Fruit fly (Drosophila melanogaster) whole organism, embryonic: Measurements from ENCODE around the gene ZnT63C.

Source experiments
- Antp ChIP-seq: fragments of 200-800 bp; sonication (Bioruptor generic); optimal IDR thresholded peaks from 3 replicates; lab custom pipeline; 2016; ENCODE audit warnings: missing biosample characterization, missing genetic modification characterization
- B-H1 ChIP-seq: fragments of 200-800 bp; sonication (Bioruptor generic); IDR thresholded peaks from 3 replicates; pipeline ENCODE4 v1.3.6; 2022; ENCODE audit warnings: missing biosample characterization, missing genetic modification characterization
- Bdp1 ChIP-seq: fragments of 200-800 bp; sonication (Bioruptor generic); optimal IDR thresholded peaks from 3 replicates; lab custom pipeline; 2016; ENCODE audit warnings: missing biosample characterization, missing genetic modification characterization
- CG14710 ChIP-seq: fragments of 200-800 bp; sonication (Bioruptor generic); optimal IDR thresholded peaks from 3 replicates; lab custom pipeline; 2019; ENCODE audit warnings: missing biosample characterization, mild to moderate bottlenecking, missing genetic modification characterization, moderate library complexity
- CG1529 ChIP-seq: fragments of 200-800 bp; sonication (Bioruptor generic); optimal IDR thresholded peaks from 3 replicates; lab custom pipeline; 2018; ENCODE audit warnings: missing biosample characterization, missing genetic modification characterization
- CG15601 ChIP-seq: fragments of 200-800 bp; sonication (Bioruptor generic); optimal IDR thresholded peaks from 3 replicates; lab custom pipeline; 2019; ENCODE audit warnings: missing biosample characterization, mild to moderate bottlenecking, missing genetic modification characterization, moderate library complexity
- CG17802 ChIP-seq: fragments of 200-800 bp; sonication (Bioruptor generic); optimal IDR thresholded peaks from 2 replicates; lab custom pipeline; 2018; ENCODE audit warnings: missing biosample characterization, mild to moderate bottlenecking, missing genetic modification characterization, moderate library complexity
- CG3065 ChIP-seq: fragments of 200-800 bp; sonication (Bioruptor generic); optimal IDR thresholded peaks from 2 replicates; lab custom pipeline; 2016; ENCODE audit warnings: missing biosample characterization, missing genetic modification characterization
- CG4730 ChIP-seq: fragments of 200-800 bp; sonication (Bioruptor generic); IDR thresholded peaks from 2 replicates; pipeline ENCODE4 v1.3.6; 2022; ENCODE audit warnings: missing biosample characterization, missing genetic modification characterization
- CG6175 ChIP-seq: fragments of 200-800 bp; sonication (Bioruptor generic); IDR thresholded peaks from 3 replicates; pipeline ENCODE4 v1.3.6; 2022; ENCODE audit warnings: missing biosample characterization, missing genetic modification characterization
- CG6654 ChIP-seq: fragments of 200-800 bp; sonication (Bioruptor generic); optimal IDR thresholded peaks from 2 replicates; lab custom pipeline; 2017; ENCODE audit warnings: missing biosample characterization, mild to moderate bottlenecking, missing genetic modification characterization
- CG8290 ChIP-seq, 3 experiments: fragments of 200-800 bp; sonication (Bioruptor generic); optimal IDR thresholded peaks; 2 replicates each; lab custom pipeline; 2016 to 2019; ENCODE audit warnings: missing biosample characterization in 3 of 3, missing genetic modification characterization in 3 of 3, mild to moderate bottlenecking in 2 of 3, moderate library complexity in 1 of 3
- CTCF ChIP-seq: fragments of 200-800 bp; sonication (Bioruptor generic); optimal IDR thresholded peaks from 2 replicates; lab custom pipeline; 2017; ENCODE audit warnings: missing biosample characterization, mild to moderate bottlenecking, missing genetic modification characterization, moderate library complexity
- CoRest ChIP-seq: fragments of 200-800 bp; sonication (Bioruptor generic); optimal IDR thresholded peaks from 3 replicates; lab custom pipeline; 2018; ENCODE audit warnings: missing biosample characterization, mild to moderate bottlenecking, missing genetic modification characterization, moderate library complexity
- CrebB ChIP-seq: fragments of 200-800 bp; sonication (Bioruptor generic); optimal IDR thresholded peaks from 3 replicates; lab custom pipeline; 2018; ENCODE audit warnings: missing biosample characterization, mild to moderate bottlenecking, missing genetic modification characterization
- Dip3 ChIP-seq: fragments of 200-800 bp; sonication (Bioruptor generic); optimal IDR thresholded peaks from 3 replicates; lab custom pipeline; 2016; ENCODE audit warnings: missing biosample characterization, missing genetic modification characterization
- Ets65A ChIP-seq: fragments of 200-800 bp; sonication (Bioruptor generic); peaks from one replicate; lab custom pipeline; 2016; ENCODE audit warnings: missing biosample characterization, missing genetic modification characterization
- HLH4C ChIP-seq: fragments of 200-800 bp; sonication (Bioruptor generic); IDR thresholded peaks from 3 replicates; pipeline ENCODE4 v1.3.6; 2022; ENCODE audit warnings: missing biosample characterization, missing genetic modification characterization; ENCODE audit not compliant: partially characterized antibody
- Lhr ChIP-seq: fragments of 200-800 bp; sonication (Bioruptor generic); optimal IDR thresholded peaks from 3 replicates; lab custom pipeline; 2017; ENCODE audit warnings: mild to moderate bottlenecking, missing biosample characterization, missing genetic modification reagents, missing genetic modification characterization
- MBD-R2 ChIP-seq: fragments of 200-800 bp; sonication (Bioruptor generic); IDR thresholded peaks from 2 replicates; pipeline ENCODE4 v1.3.6; 2022; ENCODE audit warnings: missing biosample characterization, missing genetic modification characterization
- Med ChIP-seq: fragments of 200-800 bp; sonication (Bioruptor generic); peaks from one replicate; lab custom pipeline; 2016; ENCODE audit warnings: missing biosample characterization, missing genetic modification characterization, mild to moderate bottlenecking, inconsistent platforms, moderate library complexity
- Meics ChIP-seq: fragments of 200-800 bp; sonication (Bioruptor generic); optimal IDR thresholded peaks from 2 replicates; lab custom pipeline; 2017; ENCODE audit warnings: missing biosample characterization, mild to moderate bottlenecking, missing genetic modification characterization
- NFAT ChIP-seq: fragments of 200-800 bp; sonication (Bioruptor generic); IDR thresholded peaks from 2 replicates; pipeline ENCODE4 v1.3.6; 2022; ENCODE audit warnings: missing biosample characterization, missing genetic modification characterization
- YL-1 ChIP-seq: fragments of 200-800 bp; sonication (Bioruptor generic); optimal IDR thresholded peaks from 3 replicates; lab custom pipeline; 2017; ENCODE audit warnings: missing biosample characterization, mild to moderate bottlenecking, missing genetic modification characterization
- ato ChIP-seq: fragments of 200-800 bp; sonication (Bioruptor generic); IDR thresholded peaks from 2 replicates; pipeline ENCODE4 v1.3.6; 2022; ENCODE audit warnings: missing biosample characterization, missing genetic modification characterization; ENCODE audit not compliant: partially characterized antibody
- bigmax ChIP-seq: fragments of 200-800 bp; sonication (Bioruptor generic); optimal IDR thresholded peaks from 2 replicates; lab custom pipeline; 2018; ENCODE audit warnings: missing biosample characterization, mild to moderate bottlenecking, missing genetic modification characterization
- cad ChIP-seq: fragments of >200 bp; optimal IDR thresholded peaks from 2 replicates; lab custom pipeline; 2017; ENCODE audit warnings: missing biosample characterization, missing genetic modification characterization
- cg ChIP-seq: fragments of 200-800 bp; sonication (Bioruptor generic); optimal IDR thresholded peaks from 3 replicates; lab custom pipeline; 2019; ENCODE audit warnings: missing biosample characterization, mild to moderate bottlenecking, missing genetic modification characterization, moderate library complexity
- chm ChIP-seq: fragments of 200-800 bp; sonication (Bioruptor generic); IDR thresholded peaks from 2 replicates; pipeline ENCODE4 v1.3.6; 2022; ENCODE audit warnings: missing biosample characterization, missing genetic modification characterization
- corto ChIP-seq: fragments of 200-800 bp; sonication (Bioruptor generic); optimal IDR thresholded peaks from 2 replicates; lab custom pipeline; 2016; ENCODE audit warnings: missing biosample characterization, mild to moderate bottlenecking, missing genetic modification characterization, moderate library complexity
- crol ChIP-seq: fragments of 200-800 bp; sonication (Bioruptor generic); IDR thresholded peaks from 2 replicates; pipeline ENCODE4 v1.3.6; 2022; ENCODE audit warnings: missing biosample characterization, missing genetic modification characterization
- gcm ChIP-seq: fragments of 200-800 bp; sonication (Bioruptor generic); optimal IDR thresholded peaks from 2 replicates; lab custom pipeline; 2019; ENCODE audit warnings: missing biosample characterization, mild to moderate bottlenecking, missing genetic modification characterization, moderate library complexity
- grau ChIP-seq: fragments of 200-800 bp; optimal IDR thresholded peaks from 3 replicates; lab custom pipeline; 2019; ENCODE audit warnings: missing biosample characterization, mild to moderate bottlenecking, missing genetic modification characterization, moderate library complexity
- inv ChIP-seq: fragments of 200-800 bp; sonication (Bioruptor generic); IDR thresholded peaks from 2 replicates; pipeline ENCODE4 v1.3.6; 2022; ENCODE audit warnings: missing biosample characterization, missing genetic modification characterization; ENCODE audit not compliant: partially characterized antibody
- jigr1 ChIP-seq: fragments of 200-800 bp; sonication (Bioruptor generic); IDR thresholded peaks from 3 replicates; pipeline ENCODE4 v1.3.6; 2022; ENCODE audit warnings: missing biosample characterization, missing genetic modification characterization
- kah ChIP-seq: fragments of 200-800 bp; sonication (Bioruptor generic); optimal IDR thresholded peaks from 2 replicates; lab custom pipeline; 2018; ENCODE audit warnings: missing biosample characterization, mild to moderate bottlenecking, missing genetic modification characterization
- kni ChIP-seq: fragments of 200-800 bp; sonication (Bioruptor generic); optimal IDR thresholded peaks from 3 replicates; lab custom pipeline; 2017; ENCODE audit warnings: mild to moderate bottlenecking, missing biosample characterization, missing genetic modification reagents, missing genetic modification characterization
- lab ChIP-seq: fragments of 200-800 bp; sonication (Bioruptor generic); optimal IDR thresholded peaks from 3 replicates; lab custom pipeline; 2017; ENCODE audit warnings: missing biosample characterization, missing genetic modification characterization, mild to moderate bottlenecking, moderate library complexity, missing genetic modification reagents
- oc ChIP-seq: fragments of 200-800 bp; sonication (Bioruptor generic); optimal IDR thresholded peaks from 2 replicates; lab custom pipeline; 2018; ENCODE audit warnings: missing biosample characterization, mild to moderate bottlenecking, missing genetic modification characterization, moderate library complexity
- psq ChIP-seq: fragments of 200-800 bp; sonication (Bioruptor generic); optimal IDR thresholded peaks from 2 replicates; lab custom pipeline; 2017; ENCODE audit warnings: missing biosample characterization, missing genetic modification characterization
- salm ChIP-seq: fragments of 200-800 bp; sonication (Bioruptor generic); optimal IDR thresholded peaks from 2 replicates; lab custom pipeline; 2018; ENCODE audit warnings: missing biosample characterization, mild to moderate bottlenecking, missing genetic modification characterization
- sens ChIP-seq: fragments of 200-800 bp; sonication (Bioruptor generic); peaks from one replicate; lab custom pipeline; 2016; ENCODE audit warnings: missing biosample characterization, missing genetic modification characterization
- vvl ChIP-seq: fragments of 200-800 bp; sonication (Bioruptor generic); IDR thresholded peaks from 2 replicates; pipeline ENCODE4 v1.3.6; 2022; ENCODE audit warnings: missing biosample characterization, missing genetic modification characterization

Gene ZnT63C

dm6 chr3L:3336368-3337164 is 33.1 kb downstream of the ZnT63C start, which contains the start of the genes Drsl6 and kst (continued):
- TF ChIP-seq corto (GFP tag; lab: Kevin White, UChicago) (no peak), CG3065 (GFP tag; lab: Kevin White, UChicago) (no peak), gcm (peak; percentile 15), CTCF (no peak), Lhr (GFP tag; lab: Kevin White, UChicago) (peak; percentile 6), CG1529 (GFP tag; lab: Kevin White, UChicago) (no peak)

- TF ChIP-seq psq (peak; percentile 88), chm (0 out of 2 replicates have a peak, but pooled peaks have one; percentile 50), Med (GFP tag; lab: Kevin White, UChicago) (peak; percentile 9), cg (GFP tag; lab: Kevin White, UChicago) (peak; percentile 54), cad (GFP tag; lab: Kevin White, UChicago) (peak; percentile 4), Ets65A (GFP tag; lab: Kevin White, UChicago) (peak; percentile 69), CG15601 (tag; lab: Kevin White, UChicago) (no peak), crol (GFP tag; lab: Robert Waterston, UW) (no peak)
Observed at dm6 chr3L:3337345-3337928, 33.9 kb downstream of the ZnT63C start.

- TF ChIP-seq cad (GFP tag; lab: Kevin White, UChicago) = peak; percentile 54
- no peak for TF ChIP-seq Bdp1 (GFP tag; lab: Kevin White, UChicago)
- TF ChIP-seq HLH4C (GFP tag; lab: Robert Waterston, UW) = 0 out of 3 replicates have a peak, but pooled peaks have one; percentile 29
- no peak for TF ChIP-seq CG14710
- TF ChIP-seq CoRest (tag; lab: Kevin White, UChicago) = no peak
- no peak for TF ChIP-seq B-H1 (GFP tag; lab: Robert Waterston, UW)
- TF ChIP-seq CG8290 (GFP tag; optimal IDR thresholded peaks at IDR 0.05; lab: Kevin White, UChicago) = no peak
- TF ChIP-seq CG8290 (tag; optimal IDR thresholded peaks at IDR 0.05; lab: Kevin White, UChicago) = no peak
- no peak for TF ChIP-seq inv (GFP tag; lab: Robert Waterston, UW)
- no peak for TF ChIP-seq CrebB
- TF ChIP-seq bigmax = no peak
- no peak for TF ChIP-seq YL-1 (GFP tag; lab: Kevin White, UChicago)
- peak; percentile 94 for TF ChIP-seq CG6654 (GFP tag; lab: Kevin White, UChicago)
- peak; percentile 66 for TF ChIP-seq Med (GFP tag; lab: Kevin White, UChicago)
- peak; percentile 34 for TF ChIP-seq grau
- TF ChIP-seq vvl (GFP tag; lab: Robert Waterston, UW) = 0 out of 2 replicates have a peak, but pooled peaks have one; percentile 7
- peak; percentile 67 for TF ChIP-seq Ets65A (GFP tag; lab: Kevin White, UChicago)
- TF ChIP-seq ato (GFP tag; lab: Robert Waterston, UW) = 0 out of 2 replicates have a peak, but pooled peaks have one; percentile 25
- no peak for TF ChIP-seq kah (GFP tag; lab: Kevin White, UChicago)
- TF ChIP-seq MBD-R2 (GFP tag; lab: Robert Waterston, UW) = no peak
- TF ChIP-seq NFAT = 0 out of 2 replicates have a peak, but pooled peaks have one; percentile 21
- TF ChIP-seq crol (GFP tag; lab: Robert Waterston, UW) = peak; percentile 78
- TF ChIP-seq CG4730 (GFP tag; lab: Robert Waterston, UW) = no peak
- TF ChIP-seq Antp (GFP tag; lab: Kevin White, UChicago) = no peak
- TF ChIP-seq jigr1 (GFP tag; lab: Robert Waterston, UW) = no peak
- TF ChIP-seq sens (GFP tag; lab: Kevin White, UChicago) = peak; percentile 52
- TF ChIP-seq Meics (GFP tag; lab: Kevin White, UChicago) = no peak
- no peak for TF ChIP-seq Dip3 (GFP tag; lab: Kevin White, UChicago)
- peak; percentile 62 for TF ChIP-seq CG17802 (tag; lab: Kevin White, UChicago)
- peak; percentile 29 for TF ChIP-seq kni (GFP tag; lab: Kevin White, UChicago)
- TF ChIP-seq salm (tag; lab: Kevin White, UChicago) = no peak
- no peak for TF ChIP-seq lab
- TF ChIP-seq oc (tag; lab: Kevin White, UChicago) = peak; percentile 75
- no peak for TF ChIP-seq CG6175 (GFP tag; lab: Robert Waterston, UW)
Observed at dm6 chr3L:3338028-3338855, 34.7 kb downstream of the ZnT63C start.
